Fruit fly (Drosophila melanogaster): ENCODE measurements around the gene CaBP1.

dm6 chr2L:16337785-16338184 lies 18.8 kb downstream of the CaBP1 start, which contains the start of gene CG31817:
- no peak for TF ChIP-seq CG32121 (GFP tag; IDR thresholded peaks at IDR 0.05)
- TF ChIP-seq Ets98B (GFP tag; IDR thresholded peaks at IDR 0.05): no peak
- no peak for TF ChIP-seq CG34367 (tag; optimal IDR thresholded peaks at IDR 0.05)
- TF ChIP-seq EcR (GFP tag; optimal IDR thresholded peaks at IDR 0.05): no peak
- TF ChIP-seq Pif1A (GFP tag; optimal IDR thresholded peaks at IDR 0.05): no peak
- TF ChIP-seq Snoo (tag; optimal IDR thresholded peaks at IDR 0.05): no peak
- no peak for TF ChIP-seq Pif1B (GFP tag; optimal IDR thresholded peaks at IDR 0.05)
- no peak for TF ChIP-seq CG4496 (GFP tag; IDR thresholded peaks at IDR 0.05)
- no peak for TF ChIP-seq rn (GFP tag; IDR thresholded peaks at IDR 0.05)
- TF ChIP-seq CG17806 (tag; optimal IDR thresholded peaks at IDR 0.05): no peak
